Worm (Caenorhabditis elegans): ENCODE results near the gene F16B4.7.

DNA sequence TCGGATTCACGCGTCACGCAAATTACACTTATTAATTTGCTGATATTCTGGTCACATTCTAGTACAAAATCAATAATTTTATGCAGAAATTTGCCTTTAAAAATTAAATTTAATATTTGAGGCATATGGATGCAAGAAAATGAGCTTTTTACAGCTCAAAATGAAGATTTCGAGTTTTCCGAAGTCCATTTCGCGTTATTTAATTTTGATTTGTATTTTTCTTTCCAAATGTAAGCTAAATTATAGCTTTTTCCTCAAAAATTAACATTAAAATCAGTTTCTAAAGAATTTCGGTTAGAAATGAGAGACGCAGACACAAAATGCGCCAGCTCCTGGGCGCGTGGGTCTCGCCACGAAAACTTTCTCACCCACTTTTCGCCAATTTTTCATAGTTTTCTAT, 1.4 kb downstream of the F16B4.7 start, which contains the start of gene F16B4.6:
- no peak for TF ChIP-seq ztf-23 (GFP tag; IDR thresholded peaks at IDR 0.05)
- TF ChIP-seq klf-2 (GFP tag; conservative IDR thresholded peaks at IDR 0.05): no peak
- no peak for TF ChIP-seq tab-1 (GFP tag; IDR thresholded peaks at IDR 0.05)
- no peak for TF ChIP-seq flt-1 (GFP tag; IDR thresholded peaks at IDR 0.05)
